Worm (Caenorhabditis elegans) whole organism, L1 larva: ENCODE data around the gene F11A5.9.

Experiments
- C04F5.9 ChIP-seq: sonication (generic microtip); optimal IDR thresholded peaks from 2 replicates; lab custom pipeline; 2016; ENCODE audit warnings: missing genetic modification characterization, missing compliant biosample characterization
- C34B4.2 ChIP-seq: sonication (generic microtip); optimal IDR thresholded peaks from 2 replicates; lab custom pipeline; 2017; ENCODE audit warnings: mild to moderate bottlenecking, missing genetic modification characterization, missing compliant biosample characterization
- F16B12.6 ChIP-seq: fragments of 150-350 bp; optimal IDR thresholded peaks from 2 replicates; lab custom pipeline; 2014; ENCODE audit warnings: missing biosample characterization, missing genetic modification characterization
- Y116A8C.19 ChIP-seq: sonication (generic microtip); optimal IDR thresholded peaks from 2 replicates; lab custom pipeline; 2016; ENCODE audit warnings: missing compliant biosample characterization, missing genetic modification characterization, borderline replicate concordance
- aha-1 ChIP-seq: fragments of 150-350 bp; optimal IDR thresholded peaks from 2 replicates; lab custom pipeline; 2014; ENCODE audit warnings: missing biosample characterization, missing genetic modification characterization
- aly-2 ChIP-seq: fragments of 150-350 bp; optimal IDR thresholded peaks from 2 replicates; lab custom pipeline; 2014; ENCODE audit warnings: missing biosample characterization, missing genetic modification characterization
- ama-1 ChIP-seq: fragments of 150-350 bp; optimal IDR thresholded peaks from 2 replicates; lab custom pipeline; 2014
- blmp-1 ChIP-seq: fragments of 150-350 bp; optimal IDR thresholded peaks from 2 replicates; lab custom pipeline; 2014; ENCODE audit warnings: missing biosample characterization, missing genetic modification characterization
- ceh-8 ChIP-seq: fragments of 200-800 bp; sonication (Bioruptor generic); optimal IDR thresholded peaks from 2 replicates; lab custom pipeline; 2018; ENCODE audit warnings: mild to moderate bottlenecking, missing genetic modification characterization, moderate library complexity, missing compliant biosample characterization
- ceh-90 ChIP-seq: sonication (generic microtip); optimal IDR thresholded peaks from 2 replicates; lab custom pipeline; 2016; ENCODE audit warnings: missing genetic modification characterization, missing compliant biosample characterization
- dpl-1 ChIP-seq, 3 experiments: fragments of 150-350 bp in 2 of 3; sonication (generic microtip) in 1 of 3; optimal IDR thresholded peaks; 2 replicates each; lab custom pipeline; 2014 to 2017; ENCODE audit warnings: missing biosample characterization in 3 of 3, missing genetic modification characterization in 3 of 3, missing genetic modification reagents in 3 of 3
- egl-27 ChIP-seq, 2 experiments: fragments of 150-350 bp in 1 of 2; sonication (generic microtip); optimal IDR thresholded peaks; 3 replicates each; lab custom pipeline; 2017 to 2018; ENCODE audit warnings: missing biosample characterization in 2 of 2, missing genetic modification characterization in 2 of 2, missing genetic modification reagents in 2 of 2
- elt-3 ChIP-seq, 6 experiments: fragments of 150-350 bp in 1 of 6; sonication (generic microtip); optimal IDR thresholded peaks; 2 replicates each; lab custom pipeline; 2017 to 2018; ENCODE audit warnings: missing biosample characterization in 6 of 6, missing genetic modification characterization in 6 of 6, inconsistent platforms in 1 of 6
- fkh-8 ChIP-seq: sonication (generic microtip); optimal IDR thresholded peaks from 2 replicates; lab custom pipeline; 2016; ENCODE audit warnings: mild to moderate bottlenecking, missing genetic modification characterization, missing compliant biosample characterization
- fos-1 ChIP-seq: fragments of 150-350 bp; optimal IDR thresholded peaks from 2 replicates; lab custom pipeline; 2014; ENCODE audit warnings: missing biosample characterization, missing genetic modification characterization
- grh-1 ChIP-seq: fragments of 200-800 bp; sonication (Bioruptor generic); IDR thresholded peaks from 2 replicates; pipeline ENCODE4 v1.3.6; 2022; ENCODE audit warnings: missing genetic modification reagents, missing genetic modification characterization, missing compliant biosample characterization
- hlh-4 ChIP-seq: sonication (generic microtip); optimal IDR thresholded peaks from 2 replicates; lab custom pipeline; 2016; ENCODE audit warnings: mild to moderate bottlenecking, missing genetic modification characterization, missing compliant biosample characterization
- irx-1 ChIP-seq: sonication (generic microtip); optimal IDR thresholded peaks from 2 replicates; lab custom pipeline; 2016; ENCODE audit warnings: missing genetic modification characterization, missing compliant biosample characterization
- lsy-2 ChIP-seq, 2 experiments: fragments of 150-350 bp; optimal IDR thresholded peaks; 2 replicates each; lab custom pipeline; 2014; ENCODE audit warnings: missing biosample characterization in 2 of 2, missing genetic modification characterization in 2 of 2
- mep-1 ChIP-seq: fragments of 150-350 bp; optimal IDR thresholded peaks from 2 replicates; lab custom pipeline; 2014; ENCODE audit warnings: missing biosample characterization, missing genetic modification characterization
- nhr-20 ChIP-seq: sonication (generic microtip); optimal IDR thresholded peaks from 2 replicates; lab custom pipeline; 2016; ENCODE audit warnings: mild to moderate bottlenecking, missing genetic modification characterization, missing compliant biosample characterization
- nhr-28 ChIP-seq: fragments of 150-350 bp; optimal IDR thresholded peaks from 2 replicates; lab custom pipeline; 2014; ENCODE audit warnings: missing biosample characterization, missing genetic modification characterization
- nhr-47 ChIP-seq: sonication (generic microtip); optimal IDR thresholded peaks from 2 replicates; lab custom pipeline; 2016; ENCODE audit warnings: mild to moderate bottlenecking, missing genetic modification characterization, moderate library complexity, missing compliant biosample characterization
- nhr-71 ChIP-seq: sonication (generic microtip); optimal IDR thresholded peaks from 2 replicates; lab custom pipeline; 2016; ENCODE audit warnings: mild to moderate bottlenecking, missing genetic modification characterization, moderate library complexity, missing compliant biosample characterization
- nhr-77 ChIP-seq: fragments of 150-350 bp; optimal IDR thresholded peaks from 2 replicates; lab custom pipeline; 2014; ENCODE audit warnings: missing biosample characterization, missing genetic modification characterization
- nhr-84 ChIP-seq: sonication (generic microtip); optimal IDR thresholded peaks from 2 replicates; lab custom pipeline; 2017; ENCODE audit warnings: missing biosample characterization, missing genetic modification characterization
- pax-3 ChIP-seq: fragments of 200-800 bp; sonication (Bioruptor generic); optimal IDR thresholded peaks from 2 replicates; lab custom pipeline; 2018; ENCODE audit warnings: mild to moderate bottlenecking, missing genetic modification characterization, moderate library complexity, missing compliant biosample characterization
- sox-4 ChIP-seq: sonication (generic microtip); optimal IDR thresholded peaks from 2 replicates; lab custom pipeline; 2016; ENCODE audit warnings: missing genetic modification characterization, missing compliant biosample characterization
- sup-37 ChIP-seq: fragments of 200-800 bp; sonication (Bioruptor generic); optimal IDR thresholded peaks from 2 replicates; lab custom pipeline; 2018; ENCODE audit warnings: mild to moderate bottlenecking, missing genetic modification characterization, missing compliant biosample characterization
- swsn-7 ChIP-seq: sonication (generic microtip); optimal IDR thresholded peaks from 2 replicates; lab custom pipeline; 2016; ENCODE audit warnings: missing genetic modification characterization, missing compliant biosample characterization
- tlp-1 ChIP-seq: fragments of 150-350 bp; optimal IDR thresholded peaks from 2 replicates; lab custom pipeline; 2014; ENCODE audit warnings: missing biosample characterization, missing genetic modification characterization
- unc-62 ChIP-seq: fragments of 150-350 bp; optimal IDR thresholded peaks from 2 replicates; lab custom pipeline; 2014; ENCODE audit warnings: missing biosample characterization, missing genetic modification reagents, missing genetic modification characterization
- unc-98 ChIP-seq: fragments of 200-800 bp; sonication (Bioruptor generic); IDR thresholded peaks from 2 replicates; pipeline ENCODE4 v1.3.6; 2022; ENCODE audit warnings: missing genetic modification characterization, missing compliant biosample characterization

Gene F11A5.9

DNA sequence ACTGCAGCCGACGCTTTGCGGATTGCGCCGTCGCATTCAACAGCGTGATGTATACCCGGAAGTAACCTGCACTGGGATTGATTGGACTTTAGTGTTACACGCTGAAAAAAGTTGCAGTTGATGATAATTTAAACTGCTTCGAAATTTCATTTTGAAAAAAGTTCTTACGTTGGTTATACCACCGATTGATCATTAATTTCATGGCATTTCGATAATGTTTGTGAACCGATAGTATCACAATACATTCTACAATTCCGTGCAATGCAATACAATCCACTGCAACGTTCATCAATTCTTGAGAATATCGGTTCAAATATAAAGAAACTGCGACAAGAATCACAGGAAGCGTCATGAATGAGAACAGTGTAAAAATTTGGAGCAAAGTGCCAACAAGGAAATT lies 20.4 kb downstream of the F11A5.9 start, which contains the start of gene F21H7.3:
Gene F21H7.3, minus strand, starts transcription at position 101 of the 400 bp plus-strand sequence.
- no peak for TF ChIP-seq unc-98 (GFP tag; lab: Robert Waterston, UW)
- TF ChIP-seq, all 84 proteins: peak for 0

DNA sequence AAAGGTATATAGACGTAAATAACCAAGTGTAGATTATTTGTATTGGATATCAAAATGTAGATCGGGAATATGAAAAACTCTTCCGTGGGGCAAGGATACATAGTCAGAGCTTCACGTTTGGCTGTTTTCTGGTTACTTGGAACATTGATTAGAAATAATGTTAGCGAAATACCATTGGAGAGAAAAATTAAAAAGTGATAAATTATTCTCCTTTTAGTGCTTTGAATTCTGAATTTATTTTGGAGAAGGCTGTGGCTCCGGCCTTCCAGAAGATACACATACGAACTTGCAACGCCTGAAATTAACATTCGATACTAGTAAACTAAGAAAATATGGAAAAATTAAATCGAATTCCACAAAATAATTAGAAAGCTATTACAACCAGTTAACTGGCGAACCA lies 21.0 kb downstream of the F11A5.9 start, which contains the start of gene srh-98:
Gene srh-98, minus strand, starts transcription at position 101 of the 400 bp plus-strand sequence.
- no peak for TF ChIP-seq nhr-71
- no peak for TF ChIP-seq nhr-28 (tag; lab: Kevin White, UChicago)
- no peak for TF ChIP-seq grh-1

DNA sequence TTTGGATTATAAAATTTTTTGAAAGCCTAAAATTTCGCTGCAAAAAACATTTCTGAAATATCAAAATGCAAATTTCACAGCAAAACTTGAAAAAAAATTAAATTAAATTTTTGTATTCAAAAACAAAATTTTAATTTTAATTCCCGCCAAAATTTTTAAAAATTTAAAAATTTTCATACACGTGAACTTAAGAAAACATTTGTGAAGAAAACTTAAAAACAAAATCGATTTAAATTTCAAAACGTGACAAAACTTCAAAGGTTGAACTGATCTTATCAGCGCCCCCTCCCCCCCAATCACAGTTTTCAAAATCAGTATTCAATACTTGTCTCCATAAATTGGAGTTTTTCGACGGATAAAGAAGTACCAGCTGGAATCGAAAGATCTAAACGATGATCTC lies 22.5 kb downstream of the F11A5.9 start, which contains the start of gene F21H7.5:
Gene F21H7.5, plus strand, starts transcription at position 301 of the 400 bp plus-strand sequence.
- no peak for TF ChIP-seq F16B12.6 (tag; lab: Kevin White, UChicago)
- TF ChIP-seq mep-1 (tag; lab: Kevin White, UChicago): no peak
- TF ChIP-seq nhr-84 (tag; lab: Kevin White, UChicago): no peak
- TF ChIP-seq C04F5.9 (tag; lab: Kevin White, UChicago): no peak
- no peak for TF ChIP-seq nhr-47 (tag; lab: Kevin White, UChicago)
- TF ChIP-seq pax-3 (tag; lab: Kevin White, UChicago): no peak
- TF ChIP-seq, all 84 proteins: peak for 0

DNA sequence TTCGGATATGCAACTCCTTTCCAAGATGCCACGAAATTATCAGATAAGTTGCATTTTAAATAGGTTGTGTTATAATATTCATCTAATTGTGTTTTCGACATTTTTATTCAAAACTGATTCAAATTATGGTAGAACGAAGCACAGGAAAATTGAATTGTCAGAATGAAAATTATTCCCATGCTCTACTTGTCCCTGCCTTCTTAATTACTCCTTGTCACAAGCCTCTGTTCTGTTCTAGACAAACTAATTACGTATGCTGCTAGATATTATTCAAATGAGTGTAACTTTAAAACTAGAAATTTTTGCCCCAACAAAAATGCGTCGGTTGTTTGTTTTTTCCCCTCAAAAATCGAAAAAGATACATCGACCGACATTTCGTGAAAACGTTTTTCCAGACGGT lies 29.4 kb downstream of the F11A5.9 start, which contains the start of gene srh-104:
Gene srh-104, minus strand, starts transcription at position 101 of the 400 bp plus-strand sequence.
- TF ChIP-seq ceh-90 (no peak), ama-1 (no peak), nhr-84 (tag; lab: Kevin White, UChicago) (no peak), fkh-8 (tag; lab: Kevin White, UChicago) (no peak), tlp-1 (tag; lab: Kevin White, UChicago) (no peak), blmp-1 (no peak), sox-4 (no peak), nhr-20 (tag; lab: Kevin White, UChicago) (no peak), Y116A8C.19 (tag; lab: Kevin White, UChicago) (no peak), ceh-8 (GFP tag; lab: Kevin White, UChicago) (no peak), egl-27 (tag; optimal IDR thresholded peaks at IDR 0.05; lab: Kevin White, UChicago) (no peak), lsy-2 (tag; optimal IDR thresholded peaks at IDR 0.05; lab: Kevin White, UChicago) (no peak)

DNA sequence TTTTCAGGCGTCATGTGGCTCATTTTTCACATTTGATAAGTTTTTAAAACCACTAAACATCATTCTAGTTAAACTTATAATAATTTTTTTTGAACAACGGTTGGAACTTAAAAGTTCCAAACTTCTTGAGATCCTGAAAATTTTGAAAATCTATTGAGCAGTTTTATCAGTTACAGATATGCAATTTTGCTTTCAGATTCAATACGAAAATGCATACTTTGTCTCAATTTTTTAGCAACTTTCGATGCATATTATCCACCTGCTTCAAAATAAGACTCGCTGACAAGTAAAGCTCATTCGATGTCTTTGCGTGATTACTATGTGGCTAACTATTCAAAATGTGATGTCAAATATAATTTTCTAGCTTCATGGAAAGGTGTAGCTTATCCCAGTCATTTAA lies 31.9 kb downstream of the F11A5.9 start, which contains the start of gene srh-95:
Gene srh-95, plus strand, starts transcription at position 301 of the 400 bp plus-strand sequence.
- TF ChIP-seq tlp-1 (tag; lab: Kevin White, UChicago) (no peak), elt-3 (tag; optimal IDR thresholded peaks at IDR 0.05; lab: Kevin White, UChicago) (no peak), dpl-1 (GFP tag; optimal IDR thresholded peaks at IDR 0.05; lab: Kevin White, UChicago) (no peak), fos-1 (tag; lab: Kevin White, UChicago) (no peak), sup-37 (GFP tag; lab: Kevin White, UChicago) (no peak), unc-62 (GFP tag; lab: Kevin White, UChicago) (no peak), hlh-4 (tag; lab: Kevin White, UChicago) (no peak), blmp-1 (no peak), pax-3 (tag; lab: Kevin White, UChicago) (no peak), irx-1 (tag; lab: Kevin White, UChicago) (no peak), C34B4.2 (no peak), aly-2 (tag; lab: Kevin White, UChicago) (no peak), nhr-77 (tag; lab: Kevin White, UChicago) (no peak)
- TF ChIP-seq, all 84 proteins: peak for 0

DNA sequence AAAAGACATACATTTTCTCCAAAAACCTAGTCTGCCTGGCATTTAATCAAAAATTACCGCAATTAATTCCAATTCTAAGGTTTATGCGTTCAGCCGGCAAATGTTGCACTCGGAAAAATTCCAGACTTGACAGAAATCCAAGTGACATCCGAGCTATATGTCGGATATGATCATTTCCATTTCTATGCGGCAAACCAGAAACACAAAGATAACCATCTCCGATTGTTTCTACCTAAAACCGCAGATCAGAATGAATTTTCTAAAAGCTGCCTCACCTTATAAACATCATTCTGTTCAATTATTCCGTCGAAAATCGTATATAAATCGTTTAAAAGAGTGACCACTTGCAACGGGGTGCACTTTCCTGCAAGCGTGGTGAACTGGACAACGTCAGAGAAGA lies 34.4 kb downstream of the F11A5.9 start:
- TF ChIP-seq aha-1 (tag; lab: Kevin White, UChicago): no peak
- no peak for TF ChIP-seq swsn-7 (tag; lab: Kevin White, UChicago)
- TF ChIP-seq, all 84 proteins: peak for 0
